Fruit fly (Drosophila melanogaster) whole organism, embryonic: ENCODE results near the gene CG7333.
A peak's percentile ranks its signal among the peaks of the same experiment; 100 is the strongest.

Experiments used
- Bdp1 ChIP-seq: fragments of 200-800 bp; sonication (Bioruptor generic); optimal IDR thresholded peaks from 3 replicates; lab custom pipeline; 2016; ENCODE audit warnings: missing biosample characterization, missing genetic modification characterization
- CG10267 ChIP-seq: fragments of 200-800 bp; sonication (Bioruptor generic); optimal IDR thresholded peaks from 2 replicates; lab custom pipeline; 2018; ENCODE audit warnings: missing biosample characterization, mild to moderate bottlenecking, missing genetic modification characterization, moderate library complexity
- CG11247 ChIP-seq: fragments of 200-800 bp; sonication (Bioruptor generic); IDR thresholded peaks from 2 replicates; pipeline ENCODE4 v1.3.6; 2022; ENCODE audit warnings: missing biosample characterization, missing genetic modification characterization
- CG11723 ChIP-seq: fragments of 200-800 bp; sonication (Bioruptor generic); optimal IDR thresholded peaks from 2 replicates; lab custom pipeline; 2017; ENCODE audit warnings: missing biosample characterization, mild to moderate bottlenecking, missing genetic modification characterization
- CG12219 ChIP-seq: fragments of 200-800 bp; sonication (Bioruptor generic); optimal IDR thresholded peaks from 3 replicates; lab custom pipeline; 2018; ENCODE audit warnings: missing biosample characterization, mild to moderate bottlenecking, missing genetic modification characterization
- CG1233 ChIP-seq: fragments of 200-800 bp; sonication (Bioruptor generic); optimal IDR thresholded peaks from 4 replicates; lab custom pipeline; 2018; ENCODE audit warnings: missing biosample characterization, mild to moderate bottlenecking, missing genetic modification characterization
- CG13424 ChIP-seq: fragments of 200-800 bp; sonication (Bioruptor generic); optimal IDR thresholded peaks from 2 replicates; lab custom pipeline; 2019; ENCODE audit warnings: missing biosample characterization, mild to moderate bottlenecking, missing genetic modification characterization, moderate library complexity
- CG13775 ChIP-seq: fragments of 200-800 bp; sonication (Bioruptor generic); optimal IDR thresholded peaks from 3 replicates; lab custom pipeline; 2017; ENCODE audit warnings: missing biosample characterization, mild to moderate bottlenecking, missing genetic modification characterization
- CG1529 ChIP-seq: fragments of 200-800 bp; sonication (Bioruptor generic); optimal IDR thresholded peaks from 3 replicates; lab custom pipeline; 2018; ENCODE audit warnings: missing biosample characterization, missing genetic modification characterization
- CG31441 ChIP-seq: fragments of 200-800 bp; sonication (Bioruptor generic); IDR thresholded peaks from 2 replicates; pipeline ENCODE4 v1.3.6; 2022; ENCODE audit warnings: missing biosample characterization, missing genetic modification characterization
- CG32767 ChIP-seq: fragments of 200-800 bp; sonication (Bioruptor generic); IDR thresholded peaks from 2 replicates; pipeline ENCODE4 v1.3.6; 2022; ENCODE audit warnings: missing biosample characterization, missing genetic modification characterization
- CG3407 ChIP-seq: fragments of 200-800 bp; sonication (Bioruptor generic); optimal IDR thresholded peaks from 2 replicates; lab custom pipeline; 2018; ENCODE audit warnings: missing biosample characterization, mild to moderate bottlenecking, missing genetic modification characterization
- CG34422 ChIP-seq: fragments of 200-800 bp; sonication (Bioruptor generic); IDR thresholded peaks from 3 replicates; pipeline ENCODE4 v1.3.6; 2022; ENCODE audit warnings: missing biosample characterization, missing genetic modification characterization
- CG3726 ChIP-seq: fragments of 200-800 bp; sonication (Bioruptor generic); IDR thresholded peaks from 3 replicates; pipeline ENCODE4, ENCODE4 v1.3.6; 2022; ENCODE audit warnings: missing biosample characterization, missing genetic modification characterization
- CG4424 ChIP-seq: fragments of 200-800 bp; sonication (Bioruptor generic); optimal IDR thresholded peaks from 3 replicates; lab custom pipeline; 2016; ENCODE audit warnings: missing biosample characterization, missing genetic modification characterization
- CG7556 ChIP-seq: fragments of 200-800 bp; sonication (Bioruptor generic); optimal IDR thresholded peaks from 2 replicates; lab custom pipeline; 2017; ENCODE audit warnings: missing biosample characterization, mild to moderate bottlenecking, missing genetic modification characterization
- CG8290 ChIP-seq, 3 experiments: fragments of 200-800 bp; sonication (Bioruptor generic); optimal IDR thresholded peaks; 2 replicates each; lab custom pipeline; 2016 to 2019; ENCODE audit warnings: missing biosample characterization in 3 of 3, missing genetic modification characterization in 3 of 3, mild to moderate bottlenecking in 2 of 3, moderate library complexity in 1 of 3
- CG8388 ChIP-seq: fragments of 200-800 bp; sonication (Bioruptor generic); optimal IDR thresholded peaks from 2 replicates; lab custom pipeline; 2019; ENCODE audit warnings: missing biosample characterization, mild to moderate bottlenecking, missing genetic modification characterization, moderate library complexity
- CG9876 ChIP-seq: fragments of 200-800 bp; sonication (Bioruptor generic); optimal IDR thresholded peaks from 2 replicates; lab custom pipeline; 2016; ENCODE audit warnings: missing biosample characterization, missing genetic modification characterization
- CG9932 ChIP-seq: fragments of 200-800 bp; sonication (Bioruptor generic); IDR thresholded peaks from 2 replicates; pipeline ENCODE4 v1.3.6; 2022; ENCODE audit warnings: missing biosample characterization, missing genetic modification characterization
- CrebB ChIP-seq: fragments of 200-800 bp; sonication (Bioruptor generic); optimal IDR thresholded peaks from 3 replicates; lab custom pipeline; 2018; ENCODE audit warnings: missing biosample characterization, mild to moderate bottlenecking, missing genetic modification characterization
- Deaf1 ChIP-seq: fragments of 200-800 bp; optimal IDR thresholded peaks from 3 replicates; lab custom pipeline; 2019; ENCODE audit warnings: missing biosample characterization, mild to moderate bottlenecking, missing genetic modification characterization, moderate library complexity
- Dll ChIP-seq: fragments of 200-800 bp; sonication (Bioruptor generic); IDR thresholded peaks from 4 replicates; pipeline ENCODE4 v1.3.6; 2022; ENCODE audit warnings: missing biosample characterization, missing genetic modification characterization; ENCODE audit not compliant: partially characterized antibody
- Drgx ChIP-seq: fragments of 200-800 bp; sonication (Bioruptor generic); IDR thresholded peaks from 2 replicates; pipeline ENCODE4 v1.3.6; 2022; ENCODE audit warnings: missing biosample characterization, missing genetic modification characterization
- Ets97D ChIP-seq: fragments of 200-800 bp; sonication (Bioruptor generic); optimal IDR thresholded peaks from 3 replicates; lab custom pipeline; 2016; ENCODE audit warnings: missing biosample characterization, missing genetic modification characterization
- Gug ChIP-seq: fragments of 200-800 bp; sonication (Bioruptor generic); IDR thresholded peaks from 4 replicates; pipeline ENCODE4 v1.3.6; 2022; ENCODE audit warnings: missing biosample characterization, missing genetic modification characterization
- Hmr ChIP-seq: fragments of 200-800 bp; sonication (Bioruptor generic); optimal IDR thresholded peaks from 3 replicates; lab custom pipeline; 2017; ENCODE audit warnings: mild to moderate bottlenecking, missing biosample characterization, missing genetic modification reagents, missing genetic modification characterization
- MTF-1 ChIP-seq: fragments of 200-800 bp; sonication (Bioruptor generic); optimal IDR thresholded peaks from 2 replicates; lab custom pipeline; 2018; ENCODE audit warnings: missing biosample characterization, mild to moderate bottlenecking, missing genetic modification characterization, borderline replicate concordance
- Med ChIP-seq: fragments of 200-800 bp; sonication (Bioruptor generic); peaks from one replicate; lab custom pipeline; 2016; ENCODE audit warnings: missing biosample characterization, missing genetic modification characterization, mild to moderate bottlenecking, inconsistent platforms, moderate library complexity
- Ravus ChIP-seq: fragments of 200-800 bp; sonication (Bioruptor generic); IDR thresholded peaks from 2 replicates; pipeline ENCODE4 v1.3.6; 2022; ENCODE audit warnings: missing biosample characterization, missing genetic modification characterization
- Side ChIP-seq: fragments of 200-800 bp; sonication (Bioruptor generic); optimal IDR thresholded peaks from 2 replicates; lab custom pipeline; 2016; ENCODE audit warnings: missing biosample characterization, missing genetic modification characterization
- Six4 ChIP-seq: fragments of 200-800 bp; sonication (Bioruptor generic); optimal IDR thresholded peaks from 2 replicates; lab custom pipeline; 2016; ENCODE audit warnings: missing biosample characterization, missing genetic modification characterization
- TFAM ChIP-seq: fragments of 200-800 bp; sonication (Bioruptor generic); optimal IDR thresholded peaks from 2 replicates; lab custom pipeline; 2017; ENCODE audit warnings: missing biosample characterization, missing genetic modification characterization, inconsistent platforms
- Usf ChIP-seq: fragments of 200-800 bp; sonication (Bioruptor generic); optimal IDR thresholded peaks from 2 replicates; lab custom pipeline; 2017; ENCODE audit warnings: missing genotype, missing biosample characterization, missing genetic modification characterization
- ac ChIP-seq: fragments of 200-800 bp; sonication (Bioruptor generic); optimal IDR thresholded peaks from 3 replicates; lab custom pipeline; 2017; ENCODE audit warnings: missing biosample characterization, mild to moderate bottlenecking, missing genetic modification characterization
- ap ChIP-seq: fragments of 200-800 bp; sonication (Bioruptor generic); IDR thresholded peaks from 2 replicates; pipeline ENCODE4 v1.3.6; 2022; ENCODE audit warnings: missing biosample characterization, missing genetic modification characterization
- ara ChIP-seq: fragments of 200-800 bp; sonication (Bioruptor generic); IDR thresholded peaks from 2 replicates; pipeline ENCODE4 v1.3.6; 2022; ENCODE audit warnings: missing biosample characterization, missing genetic modification characterization
- ci ChIP-seq: fragments of 200-800 bp; sonication (Bioruptor generic); IDR thresholded peaks from 3 replicates; pipeline ENCODE4 v1.3.6; 2022; ENCODE audit warnings: missing biosample characterization, missing genetic modification characterization
- dmrt99B ChIP-seq: fragments of 200-800 bp; sonication (Bioruptor generic); optimal IDR thresholded peaks from 2 replicates; lab custom pipeline; 2018; ENCODE audit warnings: missing biosample characterization, mild to moderate bottlenecking, missing genetic modification characterization, moderate library complexity
- emc ChIP-seq: fragments of 200-800 bp; sonication (Bioruptor generic); optimal IDR thresholded peaks from 2 replicates; lab custom pipeline; 2016; ENCODE audit warnings: missing biosample characterization, missing genetic modification characterization
- ham ChIP-seq: fragments of 200-800 bp; sonication (Bioruptor generic); IDR thresholded peaks from 2 replicates; pipeline ENCODE4 v1.3.6; 2022; ENCODE audit warnings: missing biosample characterization, missing genetic modification characterization
- jigr1 ChIP-seq: fragments of 200-800 bp; sonication (Bioruptor generic); IDR thresholded peaks from 3 replicates; pipeline ENCODE4 v1.3.6; 2022; ENCODE audit warnings: missing biosample characterization, missing genetic modification characterization
- lov ChIP-seq, 2 experiments: fragments of 200-800 bp in 1 of 2; fragments of >200 bp in 1 of 2; sonication (Bioruptor generic) in 1 of 2; IDR thresholded peaks in 1 of 2; optimal IDR thresholded peaks in 1 of 2; 2 replicates in 1 of 2; 3 replicates in 1 of 2; pipeline versions ENCODE4 v1.3.6 to Lab custom; 2017 to 2022; ENCODE audit warnings: missing biosample characterization in 1 of 2, missing genetic modification characterization in 1 of 2
- mld ChIP-seq: fragments of 200-800 bp; sonication (Bioruptor generic); IDR thresholded peaks from 3 replicates; pipeline ENCODE4 v1.3.6; 2022; ENCODE audit warnings: missing biosample characterization, missing genetic modification characterization; ENCODE audit not compliant: partially characterized antibody
- nerfin-1 ChIP-seq: fragments of 200-800 bp; sonication (Bioruptor generic); optimal IDR thresholded peaks from 3 replicates; lab custom pipeline; 2019; ENCODE audit warnings: missing biosample characterization, mild to moderate bottlenecking, missing genetic modification characterization, moderate library complexity
- nerfin-2 ChIP-seq: fragments of 200-800 bp; sonication (Bioruptor generic); IDR thresholded peaks from 2 replicates; pipeline ENCODE4 v1.3.6; 2022; ENCODE audit warnings: missing biosample characterization, missing genetic modification characterization; ENCODE audit not compliant: partially characterized antibody
- sens ChIP-seq: fragments of 200-800 bp; sonication (Bioruptor generic); peaks from one replicate; lab custom pipeline; 2016; ENCODE audit warnings: missing biosample characterization, missing genetic modification characterization
- sug ChIP-seq: fragments of 200-800 bp; optimal IDR thresholded peaks from 2 replicates; lab custom pipeline; 2019; ENCODE audit warnings: missing biosample characterization, mild to moderate bottlenecking, missing genetic modification characterization, moderate library complexity
- tgo ChIP-seq: fragments of 200-800 bp; sonication (Bioruptor generic); IDR thresholded peaks from 3 replicates; pipeline ENCODE4 v1.3.6; 2022; ENCODE audit warnings: missing biosample characterization, missing genetic modification characterization
- ttk ChIP-seq: fragments of 200-800 bp; sonication (Bioruptor generic); IDR thresholded peaks from 2 replicates; pipeline ENCODE4 v2.1.2; 2022; ENCODE audit warnings: missing biosample characterization, missing genetic modification characterization

CG7333 gene

DNA sequence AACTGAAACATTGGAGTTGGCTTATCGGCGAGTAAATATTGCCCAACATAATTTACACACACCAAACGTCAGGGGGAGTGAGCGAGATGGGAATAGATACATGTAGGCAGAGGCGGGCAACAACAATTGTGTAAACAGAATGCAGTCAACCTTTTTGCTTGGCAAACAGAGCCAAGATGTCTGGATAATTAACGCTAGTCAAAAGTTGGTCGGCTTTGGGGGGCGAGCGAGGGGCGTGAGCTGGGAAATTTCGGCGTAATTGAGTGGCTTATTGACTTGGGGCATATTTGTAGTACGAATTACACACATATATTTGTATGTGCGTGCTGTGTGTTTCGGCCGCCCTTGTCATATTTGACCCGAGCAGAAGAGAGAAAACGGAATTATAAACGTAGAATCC is 15.6 kb upstream of the CG7333 start (continued):
- peak; percentile 90 for TF ChIP-seq CG11723 (GFP tag; lab: Kevin White, UChicago)
- no peak for TF ChIP-seq mld (GFP tag; lab: Robert Waterston, UW)
- peak; percentile 77 for TF ChIP-seq dmrt99B (tag; lab: Kevin White, UChicago)
- peak; percentile 28 for TF ChIP-seq Ets97D (GFP tag; lab: Kevin White, UChicago)
- peak; percentile 56 for TF ChIP-seq CG9876 (GFP tag; lab: Kevin White, UChicago)
- TF ChIP-seq Bdp1 (GFP tag; lab: Kevin White, UChicago): peak; percentile 71
- peak; percentile 84 for TF ChIP-seq Six4
- peak; percentile 96 for TF ChIP-seq MTF-1 (GFP tag; lab: Kevin White, UChicago)
- TF ChIP-seq CG4424 (GFP tag; lab: Kevin White, UChicago): peak; percentile 77
- TF ChIP-seq CrebB (tag; lab: Kevin White, UChicago): peak; percentile 93
- peak; percentile 87 for TF ChIP-seq CG8290 (GFP tag; optimal IDR thresholded peaks at IDR 0.05; lab: Kevin White, UChicago)
- TF ChIP-seq CG8290 (tag; optimal IDR thresholded peaks at IDR 0.05; lab: Kevin White, UChicago): peak; percentile 86 to 94
- peak; percentile 67 for TF ChIP-seq CG32767 (GFP tag; lab: Robert Waterston, UW)
- no peak for TF ChIP-seq Dll (GFP tag; lab: Robert Waterston, UW)
- no peak for TF ChIP-seq jigr1 (GFP tag; lab: Robert Waterston, UW)
- peak; percentile 82 for TF ChIP-seq ara (GFP tag; lab: Robert Waterston, UW)
- peak; percentile 95 for TF ChIP-seq CG3407
- peak; percentile 18 for TF ChIP-seq Usf (GFP tag; lab: Kevin White, UChicago)
- no peak for TF ChIP-seq Ravus
- TF ChIP-seq ap (GFP tag; lab: Robert Waterston, UW): peak; percentile 65
- TF ChIP-seq CG11247: peak; percentile 29; the same call in 1 of the 2 replicates
- TF ChIP-seq CG13424 (tag; lab: Kevin White, UChicago): peak; percentile 83
- TF ChIP-seq nerfin-1 (tag; lab: Kevin White, UChicago): peak; percentile 89
- peak; percentile 97 for TF ChIP-seq ac (GFP tag; lab: Kevin White, UChicago)
- no peak for TF ChIP-seq Gug (GFP tag; lab: Robert Waterston, UW)
- TF ChIP-seq CG34422 (GFP tag; lab: Robert Waterston, UW): 0 out of 3 replicates have a peak, but pooled peaks have one; percentile 39
- TF ChIP-seq CG13775 (GFP tag; lab: Kevin White, UChicago): peak; percentile 72
- no peak for TF ChIP-seq Drgx (GFP tag; lab: Robert Waterston, UW)
- no peak for TF ChIP-seq lov (optimal IDR thresholded peaks at IDR 0.05; lab: Kevin White, UChicago)
- TF ChIP-seq lov (GFP tag; IDR thresholded peaks at IDR 0.05; lab: Robert Waterston, UW): peak; percentile 77; the same call in 2 of the 3 replicates
- TF ChIP-seq CG1529: peak; percentile 91
- TF ChIP-seq ci (GFP tag; lab: Robert Waterston, UW): peak; percentile 91
- peak; percentile 84 for TF ChIP-seq CG7556 (GFP tag; lab: Kevin White, UChicago)
- TF ChIP-seq CG31441 (GFP tag; lab: Robert Waterston, UW): peak; percentile 88
- TF ChIP-seq nerfin-2: no peak
- peak; percentile 91 for TF ChIP-seq Side
- peak; percentile 82 for TF ChIP-seq TFAM (GFP tag; lab: Kevin White, UChicago)
- TF ChIP-seq ham (GFP tag; lab: Robert Waterston, UW): no peak
- no peak for TF ChIP-seq Deaf1 (tag; lab: Kevin White, UChicago)
- TF ChIP-seq CG8388: peak; percentile 69
- TF ChIP-seq CG12219: peak; percentile 89
- no peak for TF ChIP-seq sug (tag; lab: Kevin White, UChicago)
- TF ChIP-seq emc (GFP tag; lab: Kevin White, UChicago): no peak
- TF ChIP-seq CG3726: peak; percentile 72; the same call in 1 of the 3 replicates
- peak; percentile 73 for TF ChIP-seq CG10267 (tag; lab: Kevin White, UChicago)
- peak; percentile 40; the same call in 2 of the 3 replicates for TF ChIP-seq tgo (GFP tag; lab: Robert Waterston, UW)
- TF ChIP-seq CG1233 (GFP tag; lab: Kevin White, UChicago): peak; percentile 92
- peak; percentile 98 for TF ChIP-seq sens
- peak; percentile 77 for TF ChIP-seq Hmr
- TF ChIP-seq CG9932: peak; percentile 32; the same call in 1 of the 2 replicates
- peak; percentile 94 for TF ChIP-seq Med
- TF ChIP-seq ttk: peak; percentile 27; the same call in 1 of the 2 replicates
